Worm (Caenorhabditis elegans): ENCODE results near the gene F09E5.14.

DNA sequence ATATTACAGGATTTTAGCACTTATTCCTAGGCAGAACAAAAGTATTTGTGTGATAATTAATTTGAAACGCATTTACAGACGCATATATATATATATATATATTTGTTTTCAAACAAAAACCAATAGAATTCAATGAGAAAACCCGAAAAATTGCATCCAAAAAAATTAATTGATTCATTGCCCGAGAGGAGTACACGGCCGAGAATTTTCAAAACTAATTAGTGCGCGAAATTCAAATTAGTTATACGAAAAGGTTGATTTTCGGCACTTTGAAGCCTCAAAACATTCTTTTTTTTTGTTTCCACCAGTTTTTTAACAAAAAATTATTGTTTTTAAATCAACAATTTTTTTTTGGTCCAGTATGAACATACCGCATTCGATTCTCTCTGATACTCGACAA is 46.8 kb upstream of the F09E5.14 start:
- TF ChIP-seq pbrm-1 (GFP tag; IDR thresholded peaks at IDR 0.05) (no peak), ztf-28 (GFP tag; IDR thresholded peaks at IDR 0.05) (no peak), B0019.2 (GFP tag; conservative IDR thresholded peaks at IDR 0.05) (no peak), ama-1 (optimal IDR thresholded peaks at IDR 0.05) (no peak), ama-1 (GFP tag; optimal IDR thresholded peaks at IDR 0.05) (no peak), B0261.1 (tag; optimal IDR thresholded peaks at IDR 0.05) (no peak), hrde-1 (tag; optimal IDR thresholded peaks at IDR 0.05; ENCODE audit: borderline replicate concordance) (no peak), nfya-1 (tag; optimal IDR thresholded peaks at IDR 0.05; ENCODE audit: borderline replicate concordance, insufficient read depth) (no peak), hsf-1 (GFP tag; IDR thresholded peaks at IDR 0.05) (no peak)

All from whole organism, young adult.